Worm (Caenorhabditis elegans) whole organism, late embryonic: ENCODE data around the gene srx-58.

ENCODE experiments used
- F13H6.1 ChIP-seq: sonication (generic microtip); optimal IDR thresholded peaks from 2 replicates; lab custom pipeline; 2016; ENCODE audit warnings: missing genetic modification characterization, missing compliant biosample characterization
- T23F11.4 ChIP-seq: fragments of 200-800 bp; sonication (Bioruptor generic); optimal IDR thresholded peaks from 2 replicates; lab custom pipeline; 2018; ENCODE audit warnings: mild to moderate bottlenecking, missing genetic modification characterization, missing compliant biosample characterization
- ceh-34 ChIP-seq: sonication (generic microtip); optimal IDR thresholded peaks from 2 replicates; lab custom pipeline; 2016; ENCODE audit warnings: mild to moderate bottlenecking, missing genetic modification characterization, missing compliant biosample characterization
- fkh-10 ChIP-seq: fragments of 150-350 bp; optimal IDR thresholded peaks from 2 replicates; lab custom pipeline; 2014; ENCODE audit warnings: missing biosample characterization, missing genetic modification reagents, missing genetic modification characterization
- hlh-30 ChIP-seq: sonication (generic microtip); optimal IDR thresholded peaks from 2 replicates; lab custom pipeline; 2017; ENCODE audit warnings: antibody characterized with exemption, missing genetic modification characterization, missing compliant biosample characterization; ENCODE audit not compliant: insufficient read depth
- pha-2 ChIP-seq: sonication (generic microtip); optimal IDR thresholded peaks from 2 replicates; lab custom pipeline; 2017; ENCODE audit warnings: mild to moderate bottlenecking, missing genetic modification characterization, missing compliant biosample characterization
- sdc-2 ChIP-seq: sonication (generic microtip); optimal IDR thresholded peaks from 2 replicates; lab custom pipeline; 2016; ENCODE audit warnings: missing genotype, missing genetic modification characterization, missing compliant biosample characterization

DNA sequence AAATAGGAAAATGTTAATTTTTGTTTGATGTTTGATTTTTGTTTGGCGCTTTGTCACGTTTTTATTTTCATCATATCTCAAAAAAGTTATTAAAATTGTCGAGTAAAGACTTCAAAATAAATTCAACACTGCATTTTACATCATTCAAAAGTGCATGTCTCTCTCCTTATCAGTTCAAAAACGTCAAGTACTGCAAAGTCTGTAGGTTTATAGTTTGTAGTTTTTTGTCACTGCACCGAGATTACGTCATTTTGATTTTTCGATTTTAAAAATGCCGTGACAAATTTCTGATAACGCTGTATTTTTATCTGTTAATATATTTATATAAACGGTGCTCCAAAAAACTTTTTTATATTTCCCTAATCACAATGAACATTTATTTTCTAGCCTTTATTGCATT is 2.2 kb downstream of the srx-58 start, which contains the start of gene C29F3.7:
- TF ChIP-seq pha-2 (tag; lab: Kevin White, UChicago) (no peak), hlh-30 (tag; lab: Kevin White, UChicago) (no peak), fkh-10 (GFP tag; lab: Kevin White, UChicago) (no peak), ceh-34 (tag; lab: Kevin White, UChicago) (no peak), sdc-2 (no peak), F13H6.1 (tag; lab: Kevin White, UChicago) (no peak), T23F11.4 (GFP tag; lab: Kevin White, UChicago) (no peak)
